Fruit fly (Drosophila melanogaster) whole organism, embryonic: ENCODE measurements around the gene Vha68-3.

Source experiments
- Antp ChIP-seq: fragments of 200-800 bp; sonication (Bioruptor generic); optimal IDR thresholded peaks from 3 replicates; lab custom pipeline; 2016; ENCODE audit warnings: missing biosample characterization, missing genetic modification characterization
- Atf-2 ChIP-seq: fragments of 200-800 bp; sonication (Bioruptor generic); optimal IDR thresholded peaks from 2 replicates; lab custom pipeline; 2016; ENCODE audit warnings: missing biosample characterization, missing genetic modification characterization
- B-H2 ChIP-seq: fragments of 200-800 bp; sonication (Bioruptor generic); optimal IDR thresholded peaks from 2 replicates; lab custom pipeline; 2018; ENCODE audit warnings: missing biosample characterization, mild to moderate bottlenecking, missing genetic modification characterization
- Bteb2 ChIP-seq: fragments of 200-800 bp; sonication (Bioruptor generic); optimal IDR thresholded peaks from 2 replicates; lab custom pipeline; 2016; ENCODE audit warnings: missing biosample characterization, missing genetic modification characterization
- CG10959 ChIP-seq: fragments of 200-800 bp; sonication (Bioruptor generic); IDR thresholded peaks from 2 replicates; pipeline ENCODE4 v1.3.6; 2022; ENCODE audit warnings: missing biosample characterization, missing genetic modification characterization
- CG11456 ChIP-seq: fragments of 200-800 bp; sonication (Bioruptor generic); IDR thresholded peaks from 3 replicates; pipeline ENCODE4 v1.3.6; 2022; ENCODE audit warnings: missing biosample characterization, missing genetic modification characterization
- CG13287 ChIP-seq: fragments of 200-800 bp; sonication (Bioruptor generic); IDR thresholded peaks from 2 replicates; pipeline ENCODE4 v1.3.6; 2022; ENCODE audit warnings: missing biosample characterization, missing genetic modification characterization; ENCODE audit not compliant: partially characterized antibody
- CG15479 ChIP-seq: fragments of 200-800 bp; sonication (Bioruptor generic); optimal IDR thresholded peaks from 3 replicates; lab custom pipeline; 2019; ENCODE audit warnings: missing biosample characterization, mild to moderate bottlenecking, missing genetic modification characterization, moderate library complexity
- CG15514 ChIP-seq: fragments of 200-800 bp; sonication (Bioruptor generic); optimal IDR thresholded peaks from 3 replicates; lab custom pipeline; 2017; ENCODE audit warnings: missing biosample characterization, missing genetic modification characterization, mild to moderate bottlenecking, moderate library complexity, missing genetic modification reagents
- CG1647 ChIP-seq: fragments of 200-800 bp; sonication (Bioruptor generic); optimal IDR thresholded peaks from 3 replicates; lab custom pipeline; 2016; ENCODE audit warnings: missing biosample characterization, missing genetic modification characterization
- CG17802 ChIP-seq: fragments of 200-800 bp; sonication (Bioruptor generic); optimal IDR thresholded peaks from 2 replicates; lab custom pipeline; 2018; ENCODE audit warnings: missing biosample characterization, mild to moderate bottlenecking, missing genetic modification characterization, moderate library complexity
- CG18476 ChIP-seq: fragments of 200-800 bp; sonication (Bioruptor generic); optimal IDR thresholded peaks from 2 replicates; lab custom pipeline; 2016; ENCODE audit warnings: missing biosample characterization, mild to moderate bottlenecking, missing genetic modification characterization
- CG4707 ChIP-seq: fragments of 200-800 bp; sonication (Bioruptor generic); optimal IDR thresholded peaks from 2 replicates; lab custom pipeline; 2018; ENCODE audit warnings: missing biosample characterization, mild to moderate bottlenecking, missing genetic modification characterization, moderate library complexity
- CG5953 ChIP-seq: fragments of 200-800 bp; sonication (Bioruptor generic); IDR thresholded peaks from 2 replicates; pipeline ENCODE4 v1.3.6; 2022; ENCODE audit warnings: missing biosample characterization, missing genetic modification characterization
- CG8359 ChIP-seq: fragments of 200-800 bp; sonication (Bioruptor generic); optimal IDR thresholded peaks from 2 replicates; lab custom pipeline; 2017; ENCODE audit warnings: missing biosample characterization, mild to moderate bottlenecking, missing genetic modification characterization, borderline replicate concordance
- CG9609 ChIP-seq: fragments of 200-800 bp; sonication (Bioruptor generic); optimal IDR thresholded peaks from 3 replicates; lab custom pipeline; 2016; ENCODE audit warnings: missing biosample characterization, missing genetic modification characterization
- CG9817 ChIP-seq: fragments of 200-800 bp; sonication (Bioruptor generic); optimal IDR thresholded peaks from 2 replicates; lab custom pipeline; 2018; ENCODE audit warnings: missing biosample characterization, mild to moderate bottlenecking, missing genetic modification characterization, moderate library complexity
- Camta ChIP-seq: fragments of 200-800 bp; sonication (Bioruptor generic); optimal IDR thresholded peaks from 2 replicates; lab custom pipeline; 2016; ENCODE audit warnings: missing biosample characterization, missing genetic modification characterization
- Deaf1 ChIP-seq: fragments of 200-800 bp; optimal IDR thresholded peaks from 3 replicates; lab custom pipeline; 2019; ENCODE audit warnings: missing biosample characterization, mild to moderate bottlenecking, missing genetic modification characterization, moderate library complexity
- HHEX ChIP-seq: fragments of 200-800 bp; sonication (Bioruptor generic); optimal IDR thresholded peaks from 3 replicates; lab custom pipeline; 2017; ENCODE audit warnings: missing biosample characterization, mild to moderate bottlenecking, missing genetic modification characterization, missing genetic modification reagents
- HLHmδ ChIP-seq: fragments of 200-800 bp; sonication (Bioruptor generic); optimal IDR thresholded peaks from 2 replicates; lab custom pipeline; 2018; ENCODE audit warnings: missing biosample characterization, mild to moderate bottlenecking, missing genetic modification characterization, moderate library complexity
- HmgZ ChIP-seq: fragments of 200-800 bp; sonication (Bioruptor generic); optimal IDR thresholded peaks from 2 replicates; lab custom pipeline; 2018; ENCODE audit warnings: missing biosample characterization, mild to moderate bottlenecking, missing genetic modification characterization
- Hr39 ChIP-seq: fragments of >200 bp; optimal IDR thresholded peaks from 2 replicates; lab custom pipeline; 2017
- Lpt ChIP-seq: fragments of >200 bp; optimal IDR thresholded peaks from 2 replicates; lab custom pipeline; 2018; ENCODE audit warnings: missing biosample characterization, missing genetic modification characterization
- NK7.1 ChIP-seq: fragments of 200-800 bp; sonication (Bioruptor generic); optimal IDR thresholded peaks from 3 replicates; lab custom pipeline; 2016; ENCODE audit warnings: missing biosample characterization, missing genetic modification characterization
- NfI ChIP-seq: fragments of 200-800 bp; sonication (Bioruptor generic); optimal IDR thresholded peaks from 3 replicates; lab custom pipeline; 2018; ENCODE audit warnings: missing biosample characterization, mild to moderate bottlenecking, missing genetic modification characterization, moderate library complexity
- Opbp ChIP-seq: fragments of 200-800 bp; sonication (Bioruptor generic); IDR thresholded peaks from 3 replicates; pipeline ENCODE4 v1.3.6; 2022; ENCODE audit warnings: missing biosample characterization, missing genetic modification characterization; ENCODE audit not compliant: partially characterized antibody
- Poxn ChIP-seq: fragments of 200-800 bp; sonication (Bioruptor generic); IDR thresholded peaks from 2 replicates; pipeline ENCODE4 v1.3.6; 2022; ENCODE audit warnings: missing biosample characterization, missing genetic modification characterization
- Spps ChIP-seq: fragments of 200-800 bp; sonication (Bioruptor generic); optimal IDR thresholded peaks from 2 replicates; lab custom pipeline; 2018; ENCODE audit warnings: missing biosample characterization, mild to moderate bottlenecking, missing genetic modification characterization
- bab2 ChIP-seq: fragments of 200-800 bp; sonication (Bioruptor generic); optimal IDR thresholded peaks from 2 replicates; lab custom pipeline; 2016; ENCODE audit warnings: missing biosample characterization, missing genetic modification characterization
- bbx ChIP-seq: fragments of 200-800 bp; sonication (Bioruptor generic); IDR thresholded peaks from 2 replicates; pipeline ENCODE4 v1.3.6; 2022; ENCODE audit warnings: missing biosample characterization, missing genetic modification characterization; ENCODE audit not compliant: partially characterized antibody
- cad ChIP-seq: fragments of >200 bp; optimal IDR thresholded peaks from 2 replicates; lab custom pipeline; 2017; ENCODE audit warnings: missing biosample characterization, missing genetic modification characterization
- chm ChIP-seq: fragments of 200-800 bp; sonication (Bioruptor generic); IDR thresholded peaks from 2 replicates; pipeline ENCODE4 v1.3.6; 2022; ENCODE audit warnings: missing biosample characterization, missing genetic modification characterization
- danr ChIP-seq: fragments of 200-800 bp; sonication (Bioruptor generic); IDR thresholded peaks from 2 replicates; pipeline ENCODE4 v1.3.6; 2022; ENCODE audit warnings: missing biosample characterization, missing genetic modification characterization
- gfzf ChIP-seq: fragments of 200-800 bp; sonication (Bioruptor generic); optimal IDR thresholded peaks from 2 replicates; lab custom pipeline; 2016; ENCODE audit warnings: missing biosample characterization, mild to moderate bottlenecking, missing genetic modification characterization, moderate library complexity
- gro ChIP-seq: fragments of 200-800 bp; sonication (Bioruptor generic); optimal IDR thresholded peaks from 2 replicates; lab custom pipeline; 2016; ENCODE audit warnings: missing biosample characterization, missing genetic modification characterization
- inv ChIP-seq: fragments of 200-800 bp; sonication (Bioruptor generic); IDR thresholded peaks from 2 replicates; pipeline ENCODE4 v1.3.6; 2022; ENCODE audit warnings: missing biosample characterization, missing genetic modification characterization; ENCODE audit not compliant: partially characterized antibody
- maf-S ChIP-seq: fragments of 200-800 bp; sonication (Bioruptor generic); optimal IDR thresholded peaks from 2 replicates; lab custom pipeline; 2016; ENCODE audit warnings: missing biosample characterization, missing genetic modification characterization
- mld ChIP-seq: fragments of 200-800 bp; sonication (Bioruptor generic); IDR thresholded peaks from 3 replicates; pipeline ENCODE4 v1.3.6; 2022; ENCODE audit warnings: missing biosample characterization, missing genetic modification characterization; ENCODE audit not compliant: partially characterized antibody
- nau ChIP-seq: fragments of 200-800 bp; sonication (Bioruptor generic); optimal IDR thresholded peaks from 3 replicates; lab custom pipeline; 2017; ENCODE audit warnings: missing biosample characterization, mild to moderate bottlenecking, missing genetic modification characterization, missing genetic modification reagents
- nerfin-2 ChIP-seq: fragments of 200-800 bp; sonication (Bioruptor generic); IDR thresholded peaks from 2 replicates; pipeline ENCODE4 v1.3.6; 2022; ENCODE audit warnings: missing biosample characterization, missing genetic modification characterization; ENCODE audit not compliant: partially characterized antibody
- ranshi ChIP-seq: fragments of 200-800 bp; sonication (Bioruptor generic); IDR thresholded peaks from 2 replicates; pipeline ENCODE4 v1.3.6; 2022; ENCODE audit warnings: missing biosample characterization, missing genetic modification characterization
- row ChIP-seq: fragments of 200-800 bp; sonication (Bioruptor generic); IDR thresholded peaks from 3 replicates; pipeline ENCODE4 v1.3.6; 2022; ENCODE audit warnings: missing biosample characterization, missing genetic modification characterization
- shn ChIP-seq: fragments of 200-800 bp; sonication (Bioruptor generic); optimal IDR thresholded peaks from 3 replicates; lab custom pipeline; 2016; ENCODE audit warnings: missing biosample characterization, missing genetic modification characterization
- sisA ChIP-seq: fragments of 200-800 bp; sonication (Bioruptor generic); IDR thresholded peaks from 2 replicates; pipeline ENCODE4 v1.3.6; 2022; ENCODE audit warnings: missing biosample characterization, missing genetic modification characterization
- sna ChIP-seq: fragments of 200-800 bp; sonication (Bioruptor generic); IDR thresholded peaks from 2 replicates; pipeline ENCODE4 v1.3.6; 2022; ENCODE audit warnings: missing biosample characterization, missing genetic modification characterization; ENCODE audit not compliant: partially characterized antibody
- tgo ChIP-seq: fragments of 200-800 bp; sonication (Bioruptor generic); IDR thresholded peaks from 3 replicates; pipeline ENCODE4 v1.3.6; 2022; ENCODE audit warnings: missing biosample characterization, missing genetic modification characterization
- tio ChIP-seq: fragments of 200-800 bp; sonication (Bioruptor generic); optimal IDR thresholded peaks from 2 replicates; lab custom pipeline; 2017; ENCODE audit warnings: missing biosample characterization, missing genetic modification characterization, inconsistent platforms
- tx ChIP-seq: fragments of 200-800 bp; sonication (Bioruptor generic); optimal IDR thresholded peaks from 2 replicates; lab custom pipeline; 2016; ENCODE audit warnings: missing biosample characterization, missing genetic modification characterization

The Vha68-3 gene

DNA sequence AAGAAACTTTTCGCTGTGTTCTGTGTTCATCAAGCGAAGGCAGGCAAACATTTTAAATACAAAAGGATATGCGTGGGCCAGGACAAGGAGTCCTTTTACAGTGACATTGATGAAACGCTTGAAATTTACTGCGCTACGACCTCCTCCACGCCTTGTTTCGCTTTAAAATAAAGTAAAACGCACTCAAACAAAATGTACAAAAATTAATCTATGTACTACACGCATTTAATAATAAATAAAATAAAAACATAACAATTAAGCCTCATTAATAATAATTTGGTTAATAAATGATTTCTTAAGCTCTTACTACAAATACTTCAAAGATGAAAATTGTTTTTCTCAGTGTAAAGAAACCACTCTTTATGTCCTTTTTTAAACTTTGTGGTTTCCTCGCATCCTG lies 6.5 kb downstream of the Vha68-3 start (continued):
- TF ChIP-seq chm (GFP tag; lab: Robert Waterston, UW): no peak
- TF ChIP-seq CG1647 (GFP tag; lab: Kevin White, UChicago): no peak
- TF ChIP-seq row: peak; percentile 28; the same call in 1 of the 3 replicates
- TF ChIP-seq mld (GFP tag; lab: Robert Waterston, UW): no peak
- TF ChIP-seq, all 482 proteins: peak for 15

DNA sequence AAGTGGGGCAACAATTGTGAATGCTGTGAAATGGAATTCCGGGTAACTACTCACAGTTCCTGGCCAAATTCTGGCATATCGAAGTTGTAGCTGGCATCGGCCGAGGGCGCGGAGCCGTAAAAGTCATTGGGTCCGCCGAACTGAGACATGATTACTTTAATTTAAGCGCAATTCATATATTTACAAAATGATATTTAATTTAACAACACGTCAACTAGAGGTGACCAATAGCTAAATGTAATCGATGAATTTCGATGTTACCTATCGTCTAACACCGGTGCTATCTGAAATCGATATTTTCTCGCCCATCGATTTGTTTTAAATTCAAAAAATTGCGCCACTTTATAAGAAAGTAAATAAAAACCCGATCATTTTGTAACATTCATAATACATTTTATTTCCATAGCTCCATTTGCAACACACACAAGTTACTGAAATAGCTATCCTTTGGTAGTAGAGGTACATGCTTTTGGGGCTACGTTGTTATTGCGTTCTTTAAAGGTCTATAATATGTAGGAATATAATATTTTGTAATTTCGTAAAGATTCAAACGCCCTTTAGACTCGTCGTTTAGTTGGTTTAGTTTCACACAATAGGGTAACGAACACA lies 21.9 kb downstream of the Vha68-3 start, which contains the start of gene Yip1d1:
Gene Yip1d1, minus strand, starts transcription at position 243 of the 609 bp plus-strand sequence.
- TF ChIP-seq inv (peak; percentile 83), CG5953 (GFP tag; lab: Robert Waterston, UW) (no peak), Antp (GFP tag; lab: Kevin White, UChicago) (no peak), Atf-2 (GFP tag; lab: Kevin White, UChicago) (no peak), CG15514 (GFP tag; lab: Kevin White, UChicago) (peak; percentile 6), Lpt (GFP tag; lab: Kevin White, UChicago) (no peak), gro (GFP tag; lab: Kevin White, UChicago) (peak; percentile 43), NfI (GFP tag; lab: Kevin White, UChicago) (no peak), HmgZ (tag; lab: Kevin White, UChicago) (peak; percentile 43), ranshi (GFP tag; lab: Robert Waterston, UW) (no peak), tio (GFP tag; lab: Kevin White, UChicago) (no peak), Opbp (GFP tag; lab: Robert Waterston, UW) (peak; percentile 95), CG9609 (no peak), Hr39 (no peak), tx (no peak), Deaf1 (tag; lab: Kevin White, UChicago) (no peak), danr (no peak), CG13287 (GFP tag; lab: Robert Waterston, UW) (peak; percentile 98), nerfin-2 (peak; percentile 95), CG11456 (GFP tag; lab: Robert Waterston, UW) (no peak), B-H2 (GFP tag; lab: Kevin White, UChicago) (no peak), CG10959 (GFP tag; lab: Robert Waterston, UW) (no peak), CG9817 (tag; lab: Kevin White, UChicago) (no peak), Poxn (GFP tag; lab: Robert Waterston, UW) (no peak), Camta (GFP tag; lab: Kevin White, UChicago) (no peak), Spps (no peak), CG15479 (GFP tag; lab: Kevin White, UChicago) (peak; percentile 33), NK7.1 (GFP tag; lab: Kevin White, UChicago) (no peak), CG17802 (tag; lab: Kevin White, UChicago) (no peak), tgo (GFP tag; lab: Robert Waterston, UW) (no peak), HLHmδ (GFP tag; lab: Kevin White, UChicago) (no peak), CG4707 (GFP tag; lab: Kevin White, UChicago) (no peak), CG18476 (GFP tag; lab: Kevin White, UChicago) (no peak), Bteb2 (GFP tag; lab: Kevin White, UChicago) (no peak), sna (GFP tag; lab: Robert Waterston, UW) (peak; percentile 97), cad (no peak), HHEX (GFP tag; lab: Kevin White, UChicago) (no peak), CG8359 (GFP tag; lab: Kevin White, UChicago) (no peak), sisA (no peak), bab2 (GFP tag; lab: Kevin White, UChicago) (no peak), nau (GFP tag; lab: Kevin White, UChicago) (no peak), maf-S (GFP tag; lab: Kevin White, UChicago) (no peak), bbx (GFP tag; lab: Robert Waterston, UW) (peak; percentile 96), gfzf (GFP tag; lab: Kevin White, UChicago) (no peak), shn (no peak)
